Fruit fly (Drosophila melanogaster): ENCODE data around the gene CG7017.

Gene CG7017

dm6 chr3L:20247513-20248173 lies 35.7 kb upstream of the CG7017 start, which contains the start of gene rdgC (continued):
- TF ChIP-seq zen2 (GFP tag; IDR thresholded peaks at IDR 0.05; ENCODE audit: partially characterized antibody), result no peak
- TF ChIP-seq phol (tag; optimal IDR thresholded peaks at IDR 0.05), result peak; percentile 94
- peak; percentile 79 for TF ChIP-seq Hmx (GFP tag; optimal IDR thresholded peaks at IDR 0.05)
- TF ChIP-seq CG4282 (GFP tag; optimal IDR thresholded peaks at IDR 0.05), result peak; percentile 82
- peak; percentile 97 for TF ChIP-seq CG7839 (tag; optimal IDR thresholded peaks at IDR 0.05)
- TF ChIP-seq Scr (GFP tag; IDR thresholded peaks at IDR 0.05; ENCODE audit: partially characterized antibody), result no peak
- peak; percentile 90 for TF ChIP-seq CG12104 (GFP tag; optimal IDR thresholded peaks at IDR 0.05)
- peak; percentile 87 for TF ChIP-seq Taf1 (GFP tag; IDR thresholded peaks at IDR 0.05)
- TF ChIP-seq Kr (GFP tag; optimal IDR thresholded peaks at IDR 0.05), result no peak
- peak; percentile 90 for TF ChIP-seq CG1602 (GFP tag; optimal IDR thresholded peaks at IDR 0.05)
- TF ChIP-seq Eip74EF (GFP tag; optimal IDR thresholded peaks at IDR 0.05), result peak in 1 of 2 experiments; percentile 96
- TF ChIP-seq HLH3B (GFP tag; IDR thresholded peaks at IDR 0.05), result peak; percentile 97
- TF ChIP-seq crp (GFP tag; optimal IDR thresholded peaks at IDR 0.05), result peak in 1 of 2 experiments; percentile 70
- peak; percentile 92 to 96 for TF ChIP-seq Pdp1 (GFP tag; optimal IDR thresholded peaks at IDR 0.05)
- TF ChIP-seq CG15601 (tag; optimal IDR thresholded peaks at IDR 0.05), result peak; percentile 85
- no peak for TF ChIP-seq CG2129 (GFP tag; IDR thresholded peaks at IDR 0.05; ENCODE audit: partially characterized antibody)
- TF ChIP-seq Ada2b (GFP tag; IDR thresholded peaks at IDR 0.05), result peak; percentile 98
- TF ChIP-seq CG10431 (GFP tag; optimal IDR thresholded peaks at IDR 0.05), result no peak
- TF ChIP-seq CG6765 (GFP tag; optimal IDR thresholded peaks at IDR 0.05), result peak; percentile 91
- TF ChIP-seq dimm (GFP tag; IDR thresholded peaks at IDR 0.05), result peak; percentile 77
- TF ChIP-seq sd (tag; optimal IDR thresholded peaks at IDR 0.05), result peak; percentile 80
- TF ChIP-seq CG12219 (GFP tag; optimal IDR thresholded peaks at IDR 0.05), result peak; percentile 96
- peak; percentile 96 for TF ChIP-seq Xbp1 (GFP tag; optimal IDR thresholded peaks at IDR 0.05)
- TF ChIP-seq pfk (GFP tag; optimal IDR thresholded peaks at IDR 0.05), result no peak
- TF ChIP-seq Fer1 (GFP tag; optimal IDR thresholded peaks at IDR 0.05), result peak; percentile 96
- TF ChIP-seq gce (GFP tag; IDR thresholded peaks at IDR 0.05), result peak; percentile 96
- TF ChIP-seq Usf (GFP tag; optimal IDR thresholded peaks at IDR 0.05), result peak; percentile 68
- no peak for TF ChIP-seq hb (GFP tag; IDR thresholded peaks at IDR 0.05; ENCODE audit: partially characterized antibody)
- peak; percentile 95 for TF ChIP-seq repo (GFP tag; optimal IDR thresholded peaks at IDR 0.05)
- TF ChIP-seq slou (GFP tag; optimal IDR thresholded peaks at IDR 0.05), result peak; percentile 92
- TF ChIP-seq az2 (GFP tag; optimal IDR thresholded peaks at IDR 0.05), result peak; percentile 94
- peak; percentile 92 for TF ChIP-seq CG6272 (GFP tag; IDR thresholded peaks at IDR 0.05)
- peak; percentile 81 for TF ChIP-seq CG14965 (GFP tag; optimal IDR thresholded peaks at IDR 0.05; ENCODE audit: borderline replicate concordance)
- TF ChIP-seq CG4617 (GFP tag; optimal IDR thresholded peaks at IDR 0.05; ENCODE audit: borderline replicate concordance), result peak; percentile 82
- peak; percentile 89 for TF ChIP-seq p53 (GFP tag; optimal IDR thresholded peaks at IDR 0.05)
- TF ChIP-seq zfh2 (GFP tag; optimal IDR thresholded peaks at IDR 0.05), result peak; percentile 93
- TF ChIP-seq CG14441 (GFP tag; IDR thresholded peaks at IDR 0.05), result peak; percentile 97
- peak; percentile 89 for TF ChIP-seq CG10267 (tag; optimal IDR thresholded peaks at IDR 0.05)
- TF ChIP-seq sima (GFP tag; optimal IDR thresholded peaks at IDR 0.05), result peak; percentile 72
- TF ChIP-seq CG18619 (GFP tag; optimal IDR thresholded peaks at IDR 0.05), result peak; percentile 91
- peak; percentile 87 for TF ChIP-seq NC2α (GFP tag; optimal IDR thresholded peaks at IDR 0.05)
- peak; percentile 91 for TF ChIP-seq tx (GFP tag; optimal IDR thresholded peaks at IDR 0.05)
- peak; percentile 92 for TF ChIP-seq CG7987 (GFP tag; optimal IDR thresholded peaks at IDR 0.05)
- peak; percentile 97 for TF ChIP-seq ttk (GFP tag; IDR thresholded peaks at IDR 0.05)
- TF ChIP-seq Sry-δ (GFP tag; optimal IDR thresholded peaks at IDR 0.05), result peak; percentile 73
- TF ChIP-seq Hand (GFP tag; optimal IDR thresholded peaks at IDR 0.05), result peak; percentile 94
- peak; percentile 86 for TF ChIP-seq exex (tag; optimal IDR thresholded peaks at IDR 0.05)
- peak; percentile 80 for TF ChIP-seq ash1 (GFP tag; optimal IDR thresholded peaks at IDR 0.05)

All from whole organism, embryonic.